Worm (Caenorhabditis elegans) whole organism, L3 larva: Measurements from ENCODE around the gene ddx-19.

Experiments used
- ZK546.5 ChIP-seq: sonication (generic microtip); optimal IDR thresholded peaks from 2 replicates; lab custom pipeline; 2017; ENCODE audit warnings: missing biosample characterization, missing genetic modification characterization
- aly-2 ChIP-seq: fragments of 150-350 bp; optimal IDR thresholded peaks from 2 replicates; lab custom pipeline; 2014; ENCODE audit warnings: missing biosample characterization, missing genetic modification characterization
- ama-1 ChIP-seq: fragments of 150-350 bp; optimal IDR thresholded peaks from 2 replicates; lab custom pipeline; 2018
- ceh-28 ChIP-seq: fragments of 150-350 bp; optimal IDR thresholded peaks from 2 replicates; lab custom pipeline; 2014; ENCODE audit warnings: missing biosample characterization, missing genetic modification reagents, missing genetic modification characterization
- ceh-9 ChIP-seq: sonication (generic microtip); optimal IDR thresholded peaks from 2 replicates; lab custom pipeline; 2018; ENCODE audit warnings: missing biosample characterization, missing genetic modification characterization
- daf-12 ChIP-seq: fragments of 150-350 bp; optimal IDR thresholded peaks from 2 replicates; lab custom pipeline; 2014; ENCODE audit warnings: missing biosample characterization, missing genetic modification reagents, missing genetic modification characterization
- egl-27 ChIP-seq: sonication (generic microtip); optimal IDR thresholded peaks from 4 replicates; lab custom pipeline; 2017; ENCODE audit warnings: missing biosample characterization, missing genetic modification reagents, missing genetic modification characterization
- elt-1 ChIP-seq: fragments of 150-350 bp; optimal IDR thresholded peaks from 2 replicates; lab custom pipeline; 2014; ENCODE audit warnings: missing biosample characterization, missing genetic modification characterization
- elt-2 ChIP-seq: sonication (generic microtip); optimal IDR thresholded peaks from 2 replicates; lab custom pipeline; 2016; ENCODE audit warnings: missing genetic modification reagents, mild to moderate bottlenecking, missing genetic modification characterization, missing compliant biosample characterization
- elt-3 ChIP-seq, 3 experiments: fragments of 150-350 bp in 1 of 3; sonication (generic microtip) in 2 of 3; optimal IDR thresholded peaks; 2 replicates in 2 of 3; 4 replicates in 1 of 3; lab custom pipeline; 2014 to 2017; ENCODE audit warnings: missing biosample characterization in 3 of 3, missing genetic modification characterization in 3 of 3
- fkh-2 ChIP-seq: fragments of 150-350 bp; optimal IDR thresholded peaks from 2 replicates; lab custom pipeline; 2014; ENCODE audit warnings: missing biosample characterization, missing genetic modification reagents, missing genetic modification characterization
- jun-1 ChIP-seq: fragments of 150-350 bp; optimal IDR thresholded peaks from 2 replicates; lab custom pipeline; 2014; ENCODE audit warnings: missing biosample characterization, missing genetic modification reagents, missing genetic modification characterization
- lin-15B ChIP-seq: fragments of 150-350 bp; optimal IDR thresholded peaks from 2 replicates; lab custom pipeline; 2014; ENCODE audit warnings: missing biosample characterization, missing genetic modification characterization
- lin-39 ChIP-seq: fragments of 150-350 bp; optimal IDR thresholded peaks from 2 replicates; lab custom pipeline; 2018; ENCODE audit warnings: missing biosample characterization, missing genetic modification reagents, missing genetic modification characterization
- nfya-1 ChIP-seq: sonication (generic microtip); optimal IDR thresholded peaks from 2 replicates; lab custom pipeline; 2017; ENCODE audit warnings: missing genetic modification characterization, mild to moderate bottlenecking, missing compliant biosample characterization, antibody characterized with exemption, moderate library complexity; ENCODE audit not compliant: insufficient read depth
- nhr-11 ChIP-seq: fragments of 150-350 bp; optimal IDR thresholded peaks from 2 replicates; lab custom pipeline; 2014; ENCODE audit warnings: missing biosample characterization, missing genetic modification characterization
- nhr-12 ChIP-seq: fragments of 150-350 bp; optimal IDR thresholded peaks from 2 replicates; lab custom pipeline; 2014; ENCODE audit warnings: missing biosample characterization, missing genetic modification characterization
- nhr-237 ChIP-seq: fragments of 150-350 bp; optimal IDR thresholded peaks from 2 replicates; lab custom pipeline; 2014; ENCODE audit warnings: missing biosample characterization, missing genetic modification characterization
- nhr-28 ChIP-seq: fragments of 150-350 bp; optimal IDR thresholded peaks from 2 replicates; lab custom pipeline; 2014; ENCODE audit warnings: missing biosample characterization, missing genetic modification characterization
- nhr-43 ChIP-seq: sonication (generic microtip); optimal IDR thresholded peaks from 2 replicates; lab custom pipeline; 2016; ENCODE audit warnings: mild to moderate bottlenecking, missing genetic modification characterization, missing compliant biosample characterization; ENCODE audit not compliant: poor library complexity, severe bottlenecking
- nhr-67 ChIP-seq: fragments of 150-350 bp; optimal IDR thresholded peaks from 2 replicates; lab custom pipeline; 2014; ENCODE audit warnings: missing biosample characterization, missing genetic modification characterization
- nhr-77 ChIP-seq: fragments of 150-350 bp; optimal IDR thresholded peaks from 2 replicates; lab custom pipeline; 2014; ENCODE audit warnings: missing biosample characterization, missing genetic modification characterization
- pqm-1 ChIP-seq: fragments of 150-350 bp; optimal IDR thresholded peaks from 2 replicates; lab custom pipeline; 2017; ENCODE audit warnings: missing biosample characterization, missing genetic modification characterization, inconsistent platforms
- skn-1 ChIP-seq: fragments of 150-350 bp; optimal IDR thresholded peaks from 2 replicates; lab custom pipeline; 2014; ENCODE audit warnings: missing biosample characterization, missing genetic modification characterization
- snpc-4 ChIP-seq: fragments of 150-350 bp; optimal IDR thresholded peaks from 2 replicates; lab custom pipeline; 2014; ENCODE audit warnings: missing biosample characterization, missing genetic modification characterization
- tbx-2 ChIP-seq: sonication (generic microtip); optimal IDR thresholded peaks from 2 replicates; lab custom pipeline; 2016; ENCODE audit warnings: mild to moderate bottlenecking, missing genetic modification characterization, missing compliant biosample characterization
- unc-39 ChIP-seq: sonication (generic microtip); optimal IDR thresholded peaks from 4 replicates; lab custom pipeline; 2017; ENCODE audit warnings: missing biosample characterization, missing genetic modification characterization
- unc-62 ChIP-seq: fragments of 150-350 bp; sonication (generic microtip); optimal IDR thresholded peaks from 4 replicates; lab custom pipeline; 2014; ENCODE audit warnings: missing biosample characterization, missing genetic modification reagents, missing genetic modification characterization
- zag-1 ChIP-seq: fragments of 150-350 bp; optimal IDR thresholded peaks from 2 replicates; lab custom pipeline; 2014; ENCODE audit warnings: missing biosample characterization, missing genetic modification characterization
- ztf-11 ChIP-seq: fragments of 150-350 bp; optimal IDR thresholded peaks from 2 replicates; lab custom pipeline; 2014; ENCODE audit warnings: missing biosample characterization, missing genetic modification characterization
- ztf-4 ChIP-seq: fragments of 150-350 bp; optimal IDR thresholded peaks from 2 replicates; lab custom pipeline; 2014; ENCODE audit warnings: missing biosample characterization, missing genetic modification characterization

The ddx-19 gene

ce11 chrII:8859596-8859995 is 25.1 kb upstream of the ddx-19 start, which contains the start of gene snb-6:
snb-6 (minus strand) TSS chrII:8859696.
- TF ChIP-seq nhr-43 (no peak), ceh-9 (tag; lab: Kevin White, UChicago) (no peak), fkh-2 (tag; lab: Kevin White, UChicago) (no peak), nfya-1 (tag; lab: Kevin White, UChicago) (no peak), elt-2 (tag; lab: Kevin White, UChicago) (no peak), daf-12 (no peak), pqm-1 (no peak), egl-27 (tag; lab: Kevin White, UChicago) (no peak)

- TF ChIP-seq nhr-67 (tag; lab: Kevin White, UChicago) = no peak
- no peak for TF ChIP-seq daf-12
- no peak for TF ChIP-seq ztf-11 (tag; lab: Kevin White, UChicago)
- TF ChIP-seq nhr-43 = no peak
- TF ChIP-seq tbx-2 (tag; lab: Kevin White, UChicago) = no peak
- peak; percentile 10 for TF ChIP-seq elt-2 (tag; lab: Kevin White, UChicago)
- TF ChIP-seq elt-3 (tag; optimal IDR thresholded peaks at IDR 0.05; lab: Kevin White, UChicago) = no peak
Measured at ce11 chrII:8865078-8865477, 19.6 kb upstream of the ddx-19 start, which contains the start of gene npr-20. npr-20 (minus strand) TSS chrII:8865178.

ce11 chrII:8866844-8867243 is 17.9 kb upstream of the ddx-19 start:
- peak; percentile 83 for TF ChIP-seq elt-2 (tag; lab: Kevin White, UChicago)
- TF ChIP-seq jun-1 (tag; lab: Kevin White, UChicago) = peak; percentile 21
- TF ChIP-seq pqm-1 = peak; percentile 67
- no peak for TF ChIP-seq unc-62 (GFP tag; lab: Kevin White, UChicago)
- TF ChIP-seq ceh-28 (tag; lab: Kevin White, UChicago) = no peak

- TF ChIP-seq unc-62 (GFP tag; lab: Kevin White, UChicago) = peak; percentile 11
- no peak for TF ChIP-seq unc-39 (tag; lab: Kevin White, UChicago)
- TF ChIP-seq fkh-2 (tag; lab: Kevin White, UChicago) = no peak
- no peak for TF ChIP-seq aly-2 (tag; lab: Kevin White, UChicago)
- TF ChIP-seq, all 47 proteins: peak for 1
Measured at ce11 chrII:8873842-8874241, 10.9 kb upstream of the ddx-19 start, which contains the start of gene T07D4.2. T07D4.2 (minus strand) TSS chrII:8873942.

- no peak for TF ChIP-seq ztf-11 (tag; lab: Kevin White, UChicago)
- peak; percentile 56 for TF ChIP-seq snpc-4 (tag; lab: Kevin White, UChicago)
- TF ChIP-seq nhr-12 (tag; lab: Kevin White, UChicago) = no peak
- no peak for TF ChIP-seq aly-2 (tag; lab: Kevin White, UChicago)
- no peak for TF ChIP-seq jun-1 (tag; lab: Kevin White, UChicago)
- no peak for TF ChIP-seq nhr-11 (tag; lab: Kevin White, UChicago)
Measured at ce11 chrII:8877032-8877985, 7.4 kb upstream of the ddx-19 start.

- TF ChIP-seq nhr-11 (tag; lab: Kevin White, UChicago) = no peak
- no peak for TF ChIP-seq nhr-28
- no peak for TF ChIP-seq nhr-67 (tag; lab: Kevin White, UChicago)
- no peak for TF ChIP-seq aly-2 (tag; lab: Kevin White, UChicago)
- TF ChIP-seq lin-39 (tag; lab: Kevin White, UChicago) = no peak
- TF ChIP-seq nhr-12 (tag; lab: Kevin White, UChicago) = no peak
- no peak for TF ChIP-seq unc-39 (tag; lab: Kevin White, UChicago)
- TF ChIP-seq ztf-11 (tag; lab: Kevin White, UChicago) = no peak
- no peak for TF ChIP-seq nhr-77 (tag; lab: Kevin White, UChicago)
- no peak for TF ChIP-seq egl-27 (tag; lab: Kevin White, UChicago)
- no peak for TF ChIP-seq elt-1 (tag; lab: Kevin White, UChicago)
- TF ChIP-seq lin-15B (tag; lab: Kevin White, UChicago) = no peak
- no peak for TF ChIP-seq zag-1
- no peak for TF ChIP-seq nhr-237 (tag; lab: Kevin White, UChicago)
- TF ChIP-seq skn-1 = no peak
- no peak for TF ChIP-seq pqm-1
- no peak for TF ChIP-seq ama-1
- no peak for TF ChIP-seq tbx-2 (tag; lab: Kevin White, UChicago)
- no peak for TF ChIP-seq ztf-4 (tag; lab: Kevin White, UChicago)
- no peak for TF ChIP-seq ZK546.5
Measured at ce11 chrII:8878528-8878927, 6.2 kb upstream of the ddx-19 start.
